Worm (Caenorhabditis elegans) whole organism, L3 larva: ENCODE measurements around the gene C17B7.14.
"Not testable (repeated sequence)": the region's sequence is repeated elsewhere in the genome, so short reads cannot be mapped to it uniquely, and the experiment has no call there.

ENCODE experiments used
- R02D3.7 ChIP-seq: fragments of 150-350 bp; optimal IDR thresholded peaks from 2 replicates; lab custom pipeline; 2014; ENCODE audit warnings: missing biosample characterization, missing genetic modification characterization
- ZK546.5 ChIP-seq: sonication (generic microtip); optimal IDR thresholded peaks from 2 replicates; lab custom pipeline; 2017; ENCODE audit warnings: missing biosample characterization, missing genetic modification characterization
- aly-2 ChIP-seq: fragments of 150-350 bp; optimal IDR thresholded peaks from 2 replicates; lab custom pipeline; 2014; ENCODE audit warnings: missing biosample characterization, missing genetic modification characterization
- ama-1 ChIP-seq: fragments of 150-350 bp; optimal IDR thresholded peaks from 2 replicates; lab custom pipeline; 2018
- ceh-16 ChIP-seq: sonication (generic microtip); optimal IDR thresholded peaks from 2 replicates; lab custom pipeline; 2017; ENCODE audit warnings: missing biosample characterization, missing genetic modification characterization
- ceh-28 ChIP-seq: fragments of 150-350 bp; optimal IDR thresholded peaks from 2 replicates; lab custom pipeline; 2014; ENCODE audit warnings: missing biosample characterization, missing genetic modification reagents, missing genetic modification characterization
- ceh-82 ChIP-seq: fragments of 150-350 bp; optimal IDR thresholded peaks from 2 replicates; lab custom pipeline; 2014; ENCODE audit warnings: missing biosample characterization, missing genetic modification characterization
- egl-5 ChIP-seq: fragments of 150-350 bp; optimal IDR thresholded peaks from 2 replicates; lab custom pipeline; 2017; ENCODE audit warnings: missing biosample characterization, missing genetic modification reagents, missing genetic modification characterization, inconsistent platforms
- elt-1 ChIP-seq: fragments of 150-350 bp; optimal IDR thresholded peaks from 2 replicates; lab custom pipeline; 2014; ENCODE audit warnings: missing biosample characterization, missing genetic modification characterization
- elt-2 ChIP-seq: sonication (generic microtip); optimal IDR thresholded peaks from 2 replicates; lab custom pipeline; 2016; ENCODE audit warnings: missing genetic modification reagents, mild to moderate bottlenecking, missing genetic modification characterization, missing compliant biosample characterization
- eor-1 ChIP-seq, 2 experiments: fragments of 150-350 bp; optimal IDR thresholded peaks; 2 replicates each; lab custom pipeline; 2014 to 2018; ENCODE audit warnings: missing biosample characterization in 2 of 2, missing genetic modification characterization in 2 of 2
- fkh-10 ChIP-seq: sonication (generic microtip); optimal IDR thresholded peaks from 2 replicates; lab custom pipeline; 2017; ENCODE audit warnings: missing biosample characterization, missing genetic modification reagents, missing genetic modification characterization
- fos-1 ChIP-seq: fragments of 150-350 bp; optimal IDR thresholded peaks from 2 replicates; lab custom pipeline; 2014; ENCODE audit warnings: missing biosample characterization, missing genetic modification characterization
- jun-1 ChIP-seq: fragments of 150-350 bp; optimal IDR thresholded peaks from 2 replicates; lab custom pipeline; 2014; ENCODE audit warnings: missing biosample characterization, missing genetic modification reagents, missing genetic modification characterization
- lin-15B ChIP-seq: fragments of 150-350 bp; optimal IDR thresholded peaks from 2 replicates; lab custom pipeline; 2014; ENCODE audit warnings: missing biosample characterization, missing genetic modification characterization
- lin-39 ChIP-seq: fragments of 150-350 bp; optimal IDR thresholded peaks from 2 replicates; lab custom pipeline; 2018; ENCODE audit warnings: missing biosample characterization, missing genetic modification reagents, missing genetic modification characterization
- mdl-1 ChIP-seq: fragments of 150-350 bp; optimal IDR thresholded peaks from 2 replicates; lab custom pipeline; 2014; ENCODE audit warnings: missing biosample characterization, missing genetic modification characterization
- mml-1 ChIP-seq: fragments of 150-350 bp; sonication (generic microtip); optimal IDR thresholded peaks from 3 replicates; lab custom pipeline; 2014; ENCODE audit warnings: missing biosample characterization, missing genetic modification characterization
- nhr-11 ChIP-seq: fragments of 150-350 bp; optimal IDR thresholded peaks from 2 replicates; lab custom pipeline; 2014; ENCODE audit warnings: missing biosample characterization, missing genetic modification characterization
- nhr-12 ChIP-seq: fragments of 150-350 bp; optimal IDR thresholded peaks from 2 replicates; lab custom pipeline; 2014; ENCODE audit warnings: missing biosample characterization, missing genetic modification characterization
- nhr-23 ChIP-seq: fragments of 150-350 bp; optimal IDR thresholded peaks from 2 replicates; lab custom pipeline; 2014; ENCODE audit warnings: missing biosample characterization, missing genetic modification reagents, missing genetic modification characterization
- nhr-237 ChIP-seq: fragments of 150-350 bp; optimal IDR thresholded peaks from 2 replicates; lab custom pipeline; 2014; ENCODE audit warnings: missing biosample characterization, missing genetic modification characterization
- nhr-25 ChIP-seq: sonication (generic microtip); optimal IDR thresholded peaks from 2 replicates; lab custom pipeline; 2017; ENCODE audit warnings: missing biosample characterization, missing genetic modification characterization
- nhr-28 ChIP-seq: fragments of 150-350 bp; optimal IDR thresholded peaks from 2 replicates; lab custom pipeline; 2014; ENCODE audit warnings: missing biosample characterization, missing genetic modification characterization
- nhr-43 ChIP-seq: sonication (generic microtip); optimal IDR thresholded peaks from 2 replicates; lab custom pipeline; 2016; ENCODE audit warnings: mild to moderate bottlenecking, missing genetic modification characterization, missing compliant biosample characterization; ENCODE audit not compliant: poor library complexity, severe bottlenecking
- nhr-67 ChIP-seq: fragments of 150-350 bp; optimal IDR thresholded peaks from 2 replicates; lab custom pipeline; 2014; ENCODE audit warnings: missing biosample characterization, missing genetic modification characterization
- nhr-76 ChIP-seq: fragments of 150-350 bp; sonication (generic microtip); optimal IDR thresholded peaks from 5 replicates; lab custom pipeline; 2014; ENCODE audit warnings: missing biosample characterization, missing genetic modification characterization
- nhr-77 ChIP-seq: fragments of 150-350 bp; optimal IDR thresholded peaks from 2 replicates; lab custom pipeline; 2014; ENCODE audit warnings: missing biosample characterization, missing genetic modification characterization
- pha-4 ChIP-seq: fragments of 150-350 bp; optimal IDR thresholded peaks from 2 replicates; lab custom pipeline; 2014; ENCODE audit warnings: missing biosample characterization, missing genetic modification reagents, missing genetic modification characterization
- pqm-1 ChIP-seq: fragments of 150-350 bp; optimal IDR thresholded peaks from 2 replicates; lab custom pipeline; 2017; ENCODE audit warnings: missing biosample characterization, missing genetic modification characterization, inconsistent platforms
- skn-1 ChIP-seq: fragments of 150-350 bp; optimal IDR thresholded peaks from 2 replicates; lab custom pipeline; 2014; ENCODE audit warnings: missing biosample characterization, missing genetic modification characterization
- tbx-2 ChIP-seq: sonication (generic microtip); optimal IDR thresholded peaks from 2 replicates; lab custom pipeline; 2016; ENCODE audit warnings: mild to moderate bottlenecking, missing genetic modification characterization, missing compliant biosample characterization
- unc-39 ChIP-seq: sonication (generic microtip); optimal IDR thresholded peaks from 4 replicates; lab custom pipeline; 2017; ENCODE audit warnings: missing biosample characterization, missing genetic modification characterization
- unc-62 ChIP-seq: fragments of 150-350 bp; sonication (generic microtip); optimal IDR thresholded peaks from 4 replicates; lab custom pipeline; 2014; ENCODE audit warnings: missing biosample characterization, missing genetic modification reagents, missing genetic modification characterization
- ztf-4 ChIP-seq: fragments of 150-350 bp; optimal IDR thresholded peaks from 2 replicates; lab custom pipeline; 2014; ENCODE audit warnings: missing biosample characterization, missing genetic modification characterization

Gene C17B7.14

DNA sequence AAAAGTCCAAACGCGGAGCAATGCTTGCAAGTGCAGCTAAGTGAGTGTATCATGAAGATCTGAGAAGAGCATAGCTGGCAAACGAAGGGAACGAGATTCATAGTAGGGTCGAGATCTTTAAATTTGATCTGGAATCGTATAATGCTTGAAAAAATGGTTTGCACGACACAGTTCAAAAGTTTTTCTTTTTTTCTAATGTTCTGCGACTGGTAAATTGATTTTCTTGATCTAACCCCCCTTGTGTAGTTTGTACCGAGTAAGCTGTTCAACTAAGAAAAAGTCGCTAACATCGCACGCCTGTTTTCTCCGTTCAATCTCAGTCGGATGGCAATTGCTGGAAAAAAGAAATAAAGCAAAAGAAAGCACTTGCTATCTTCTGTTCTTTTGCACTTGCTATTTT is at the start of gene C17B7.14:
Gene C17B7.14 (minus strand): TSS at position 101 of the 400 bp plus-strand sequence.
- no peak for TF ChIP-seq mml-1 (tag; lab: Kevin White, UChicago)
- TF ChIP-seq, all 47 proteins: peak for 0

DNA sequence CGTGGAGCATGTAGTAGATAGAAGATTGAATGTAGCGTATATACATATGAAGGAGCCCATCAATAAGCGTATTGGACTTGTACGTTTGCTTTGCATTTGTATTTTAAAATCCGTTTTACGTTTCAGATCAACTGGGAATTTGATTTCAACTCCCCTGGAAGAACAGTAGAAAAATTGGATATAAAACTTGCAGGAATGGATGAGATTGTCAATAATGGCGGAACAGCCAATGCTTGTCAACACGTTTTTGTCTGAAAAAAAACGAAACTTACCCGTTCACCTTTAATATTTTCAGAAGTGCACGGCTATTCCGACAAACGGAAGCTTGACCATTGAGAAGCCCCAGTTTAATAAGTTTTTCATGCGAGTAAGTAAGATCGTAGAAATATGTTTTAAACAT is 47.4 kb upstream of the C17B7.14 start, which contains the start of gene C04E12.2:
Gene C04E12.2 (plus strand): TSS at position 301 of the 400 bp plus-strand sequence.
- not testable (repeated sequence) for TF ChIP-seq ceh-28; ama-1 (lab: Kevin White, UChicago); lin-15B (tag; lab: Kevin White, UChicago)
- TF ChIP-seq, all 47 proteins: peak for 0; not testable (repeated sequence) for 47

DNA sequence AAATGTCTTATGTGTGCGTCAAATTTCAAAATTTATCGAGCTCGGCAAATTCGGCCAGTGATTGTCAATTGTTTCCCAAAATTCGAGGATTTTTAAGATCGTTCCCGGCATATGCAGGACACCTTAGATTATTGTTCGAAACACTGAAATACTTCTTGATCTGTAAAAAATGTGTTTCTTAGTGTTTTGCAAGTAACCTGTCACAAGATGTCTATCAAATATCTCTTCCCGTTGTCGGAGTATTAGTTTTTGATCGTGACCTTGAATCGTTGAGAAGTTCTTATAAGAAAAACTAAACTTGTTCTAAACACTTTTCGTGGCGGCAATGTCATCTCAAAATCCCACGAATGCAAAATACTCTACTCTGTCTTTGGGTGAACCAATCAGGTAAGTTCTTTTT is 42.1 kb upstream of the C17B7.14 start, which contains the start of gene C04E12.4:
Gene C04E12.4 (plus strand): TSS at position 301 of the 400 bp plus-strand sequence.
- peak; percentile 3 for TF ChIP-seq nhr-25
- TF ChIP-seq nhr-76 (tag; lab: Kevin White, UChicago) = no peak

DNA sequence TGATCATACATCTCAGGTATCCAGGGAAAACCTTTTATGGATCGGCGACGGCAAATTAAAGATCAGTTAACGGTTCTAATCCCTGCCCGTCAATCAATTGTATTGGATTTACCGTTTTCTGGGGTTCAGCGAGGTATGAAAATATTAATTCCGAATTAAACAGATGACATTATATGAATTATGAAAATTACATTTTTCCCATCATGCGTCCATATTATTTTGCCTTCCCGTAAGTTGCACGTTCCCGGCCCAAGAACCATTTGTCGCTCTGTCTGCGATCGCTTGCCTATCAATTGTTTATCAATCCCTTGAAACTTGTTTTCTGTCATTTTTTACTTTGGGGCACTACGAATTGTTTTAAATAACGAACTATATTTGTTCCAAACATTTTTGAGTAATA is 41.3 kb upstream of the C17B7.14 start:
- no peak for TF ChIP-seq egl-5
- no peak for TF ChIP-seq elt-1 (tag; lab: Kevin White, UChicago)
- no peak for TF ChIP-seq eor-1 (tag; optimal IDR thresholded peaks at IDR 0.05; lab: Kevin White, UChicago)
- TF ChIP-seq skn-1 (tag; lab: Kevin White, UChicago) = no peak
- TF ChIP-seq nhr-43 = no peak
- no peak for TF ChIP-seq pqm-1 (tag; lab: Kevin White, UChicago)
- TF ChIP-seq nhr-67 = no peak
- no peak for TF ChIP-seq nhr-237
- no peak for TF ChIP-seq R02D3.7 (tag; lab: Kevin White, UChicago)
- no peak for TF ChIP-seq ceh-82 (tag; lab: Kevin White, UChicago)
- TF ChIP-seq ztf-4 = no peak
- no peak for TF ChIP-seq lin-39 (tag; lab: Kevin White, UChicago)
- TF ChIP-seq nhr-77 = no peak
- TF ChIP-seq unc-39 (tag; lab: Kevin White, UChicago) = no peak
- TF ChIP-seq unc-62 (GFP tag; lab: Kevin White, UChicago) = no peak
- no peak for TF ChIP-seq ZK546.5
- TF ChIP-seq pha-4 = no peak
- TF ChIP-seq ceh-16 (tag; lab: Kevin White, UChicago) = no peak
- TF ChIP-seq fos-1 (tag; lab: Kevin White, UChicago) = no peak
- TF ChIP-seq nhr-28 (tag; lab: Kevin White, UChicago) = no peak

DNA sequence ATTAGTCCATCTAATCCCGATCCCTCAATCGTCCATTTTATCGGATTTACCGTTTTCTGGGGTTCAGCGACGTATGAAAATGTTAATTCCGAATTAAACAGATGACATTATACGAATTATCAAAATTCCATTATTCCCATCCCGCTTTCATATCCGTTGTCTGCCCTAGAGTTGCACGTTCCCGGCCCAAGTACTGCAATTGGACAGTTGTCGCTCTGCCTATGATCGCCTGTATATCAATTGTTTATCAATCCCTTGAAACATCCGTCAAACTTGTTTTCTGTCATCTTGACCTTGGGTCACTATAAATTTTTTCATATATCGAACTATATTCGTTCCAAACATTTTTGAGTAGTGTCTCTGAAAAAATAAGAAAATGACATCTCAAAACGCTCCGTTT is 37.9 kb upstream of the C17B7.14 start, which contains the start of gene C04E12.5:
Gene C04E12.5 (plus strand): TSS at position 301 of the 400 bp plus-strand sequence.
- TF ChIP-seq ama-1 (lab: Kevin White, UChicago) (no peak), elt-2 (tag; lab: Kevin White, UChicago) (no peak), mdl-1 (tag; lab: Kevin White, UChicago) (no peak), eor-1 (tag; optimal IDR thresholded peaks at IDR 0.05; lab: Kevin White, UChicago) (no peak), nhr-23 (no peak), jun-1 (no peak), nhr-12 (tag; lab: Kevin White, UChicago) (no peak), tbx-2 (no peak), fos-1 (tag; lab: Kevin White, UChicago) (no peak), nhr-11 (tag; lab: Kevin White, UChicago) (no peak), ZK546.5 (no peak), nhr-77 (no peak), skn-1 (tag; lab: Kevin White, UChicago) (no peak), unc-39 (tag; lab: Kevin White, UChicago) (no peak), fkh-10 (GFP tag; lab: Kevin White, UChicago) (no peak), aly-2 (tag; lab: Kevin White, UChicago) (no peak)

DNA sequence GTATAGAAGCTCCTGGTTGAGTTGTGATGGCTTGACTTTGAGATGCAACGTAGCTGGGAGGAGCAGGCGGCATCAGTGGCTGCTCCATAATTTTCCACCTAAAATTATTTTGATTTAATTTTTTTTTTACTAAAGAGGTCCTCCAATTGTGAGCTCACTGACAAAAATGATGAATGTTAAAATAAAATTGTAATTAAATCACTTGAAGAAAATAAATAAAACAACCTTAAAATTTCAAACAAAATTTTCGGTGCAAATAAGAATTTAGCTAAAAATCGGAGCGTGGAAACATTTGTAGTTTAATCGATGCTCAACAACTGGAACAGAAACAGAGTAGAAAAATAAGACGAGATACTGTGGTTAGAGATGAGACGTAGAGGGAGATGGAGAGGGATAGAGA is 36.8 kb upstream of the C17B7.14 start, which contains the start of gene scrm-3:
Gene scrm-3 (minus strand): TSS at position 101 of the 400 bp plus-strand sequence.
- no peak for TF ChIP-seq lin-39 (tag; lab: Kevin White, UChicago)
